Worm (Caenorhabditis elegans) whole organism, L2 larva: Measurements from ENCODE around the gene nhr-192.
A peak's percentile ranks its signal among the peaks of the same experiment; 100 is the strongest.

Experiments
- C34F6.9 ChIP-seq: fragments of 150-350 bp; optimal IDR thresholded peaks from 2 replicates; lab custom pipeline; 2014; ENCODE audit warnings: missing biosample characterization, missing genetic modification characterization
- F13H6.1 ChIP-seq: sonication (generic microtip); optimal IDR thresholded peaks from 2 replicates; lab custom pipeline; 2016; ENCODE audit warnings: missing genetic modification characterization, missing compliant biosample characterization
- R02D3.7 ChIP-seq: fragments of 150-350 bp; optimal IDR thresholded peaks from 2 replicates; lab custom pipeline; 2014; ENCODE audit warnings: missing biosample characterization, missing genetic modification characterization
- ZK546.5 ChIP-seq: sonication (generic microtip); optimal IDR thresholded peaks from 2 replicates; lab custom pipeline; 2017; ENCODE audit warnings: missing biosample characterization, missing genetic modification characterization
- alr-1 ChIP-seq: fragments of 150-350 bp; optimal IDR thresholded peaks from 2 replicates; lab custom pipeline; 2014; ENCODE audit warnings: missing biosample characterization, missing genetic modification characterization
- ama-1 ChIP-seq: fragments of 150-350 bp; optimal IDR thresholded peaks from 2 replicates; lab custom pipeline; 2018; ENCODE audit warnings: inconsistent platforms
- blmp-1 ChIP-seq: sonication (generic microtip); optimal IDR thresholded peaks from 2 replicates; lab custom pipeline; 2017; ENCODE audit warnings: missing genetic modification characterization, mild to moderate bottlenecking, missing compliant biosample characterization, antibody characterized with exemption, moderate library complexity; ENCODE audit not compliant: insufficient read depth
- ceh-16 ChIP-seq: fragments of 150-350 bp; optimal IDR thresholded peaks from 2 replicates; lab custom pipeline; 2014; ENCODE audit warnings: missing biosample characterization, missing genetic modification characterization
- ceh-82 ChIP-seq: fragments of 150-350 bp; optimal IDR thresholded peaks from 2 replicates; lab custom pipeline; 2014; ENCODE audit warnings: missing biosample characterization, missing genetic modification characterization
- dmd-4 ChIP-seq: sonication (generic microtip); optimal IDR thresholded peaks from 2 replicates; lab custom pipeline; 2017; ENCODE audit warnings: missing biosample characterization, missing genetic modification characterization
- egl-27 ChIP-seq: sonication (generic microtip); optimal IDR thresholded peaks from 3 replicates; lab custom pipeline; 2017; ENCODE audit warnings: missing biosample characterization, missing genetic modification reagents, missing genetic modification characterization
- elt-1 ChIP-seq: fragments of 150-350 bp; optimal IDR thresholded peaks from 2 replicates; lab custom pipeline; 2014; ENCODE audit warnings: missing biosample characterization, missing genetic modification characterization
- elt-3 ChIP-seq: sonication (generic microtip); optimal IDR thresholded peaks from 2 replicates; lab custom pipeline; 2017; ENCODE audit warnings: missing biosample characterization, missing genetic modification characterization
- fos-1 ChIP-seq: fragments of 150-350 bp; optimal IDR thresholded peaks from 2 replicates; lab custom pipeline; 2014; ENCODE audit warnings: missing biosample characterization, missing genetic modification characterization
- lin-11 ChIP-seq: fragments of 150-350 bp; sonication (generic microtip); optimal IDR thresholded peaks from 2 replicates; lab custom pipeline; 2014; ENCODE audit warnings: missing biosample characterization, missing genetic modification characterization, inconsistent platforms, mixed read lengths
- lin-13 ChIP-seq: fragments of 150-350 bp; optimal IDR thresholded peaks from 2 replicates; lab custom pipeline; 2014; ENCODE audit warnings: missing biosample characterization, missing genetic modification reagents, missing genetic modification characterization
- lin-39 ChIP-seq: fragments of 150-350 bp; optimal IDR thresholded peaks from 2 replicates; lab custom pipeline; 2014; ENCODE audit warnings: missing biosample characterization, missing genetic modification reagents, missing genetic modification characterization
- mab-5 ChIP-seq: fragments of 150-350 bp; optimal IDR thresholded peaks from 2 replicates; lab custom pipeline; 2014; ENCODE audit warnings: missing biosample characterization, missing genetic modification characterization
- mdl-1 ChIP-seq, 2 experiments: fragments of 150-350 bp in 1 of 2; sonication (generic microtip) in 1 of 2; optimal IDR thresholded peaks; 2 replicates each; lab custom pipeline; 2017; ENCODE audit warnings: missing biosample characterization in 2 of 2, missing genetic modification characterization in 2 of 2
- nhr-11 ChIP-seq: fragments of 150-350 bp; optimal IDR thresholded peaks from 2 replicates; lab custom pipeline; 2014; ENCODE audit warnings: missing biosample characterization, missing genetic modification characterization
- nhr-12 ChIP-seq: fragments of 150-350 bp; optimal IDR thresholded peaks from 2 replicates; lab custom pipeline; 2014; ENCODE audit warnings: missing biosample characterization, missing genetic modification characterization
- nhr-129 ChIP-seq: fragments of 150-350 bp; optimal IDR thresholded peaks from 2 replicates; lab custom pipeline; 2014; ENCODE audit warnings: missing biosample characterization, missing genetic modification characterization
- nhr-21 ChIP-seq: fragments of 150-350 bp; optimal IDR thresholded peaks from 2 replicates; lab custom pipeline; 2014; ENCODE audit warnings: missing biosample characterization, missing genetic modification characterization
- nhr-23 ChIP-seq: fragments of 150-350 bp; optimal IDR thresholded peaks from 2 replicates; lab custom pipeline; 2014; ENCODE audit warnings: missing biosample characterization, missing genetic modification reagents, missing genetic modification characterization
- nhr-237 ChIP-seq: fragments of 150-350 bp; optimal IDR thresholded peaks from 2 replicates; lab custom pipeline; 2014; ENCODE audit warnings: missing biosample characterization, missing genetic modification characterization
- nhr-25 ChIP-seq: fragments of 150-350 bp; sonication (generic microtip); optimal IDR thresholded peaks from 3 replicates; lab custom pipeline; 2014; ENCODE audit warnings: missing biosample characterization, missing genetic modification characterization
- nhr-77 ChIP-seq: fragments of 150-350 bp; optimal IDR thresholded peaks from 2 replicates; lab custom pipeline; 2014; ENCODE audit warnings: missing biosample characterization, missing genetic modification characterization
- peb-1 ChIP-seq: fragments of 150-350 bp; optimal IDR thresholded peaks from 2 replicates; lab custom pipeline; 2014; ENCODE audit warnings: missing biosample characterization, missing genetic modification characterization
- sem-4 ChIP-seq: fragments of 150-350 bp; optimal IDR thresholded peaks from 2 replicates; lab custom pipeline; 2014; ENCODE audit warnings: missing biosample characterization, missing genetic modification reagents, missing genetic modification characterization
- skn-1 ChIP-seq: sonication (generic microtip); optimal IDR thresholded peaks from 2 replicates; lab custom pipeline; 2017; ENCODE audit warnings: missing biosample characterization, missing genetic modification characterization
- sma-3 ChIP-seq: sonication (generic microtip); optimal IDR thresholded peaks from 2 replicates; lab custom pipeline; 2016; ENCODE audit warnings: missing genetic modification reagents, missing genetic modification characterization, missing compliant biosample characterization
- sma-9 ChIP-seq, 2 experiments: fragments of 150-350 bp in 1 of 2; sonication (generic microtip) in 1 of 2; optimal IDR thresholded peaks; 2 replicates each; lab custom pipeline; 2014 to 2016; ENCODE audit warnings: missing genetic modification characterization in 2 of 2, mild to moderate bottlenecking in 1 of 2, missing biosample characterization in 1 of 2, missing compliant biosample characterization in 1 of 2, missing genetic modification reagents in 1 of 2, moderate library complexity in 1 of 2
- snpc-4 ChIP-seq: fragments of 150-350 bp; optimal IDR thresholded peaks from 2 replicates; lab custom pipeline; 2014; ENCODE audit warnings: missing biosample characterization, missing genetic modification characterization
- unc-39 ChIP-seq: fragments of 150-350 bp; optimal IDR thresholded peaks from 2 replicates; lab custom pipeline; 2014; ENCODE audit warnings: missing biosample characterization, missing genetic modification characterization
- unc-55 ChIP-seq: fragments of 150-350 bp; sonication (generic microtip); optimal IDR thresholded peaks from 3 replicates; lab custom pipeline; 2014; ENCODE audit warnings: missing biosample characterization, missing genetic modification reagents, missing genetic modification characterization
- unc-62 ChIP-seq: fragments of 150-350 bp; optimal IDR thresholded peaks from 2 replicates; lab custom pipeline; 2014; ENCODE audit warnings: missing biosample characterization, missing genetic modification reagents, missing genetic modification characterization
- ztf-1 ChIP-seq: fragments of 200-800 bp; sonication (Bioruptor generic); conservative IDR thresholded peaks from 2 replicates; pipeline ENCODE4 v1.3.6; 2022; ENCODE audit warnings: missing genetic modification characterization, missing compliant biosample characterization
- ztf-11 ChIP-seq: sonication (generic microtip); optimal IDR thresholded peaks from 2 replicates; lab custom pipeline; 2017; ENCODE audit warnings: missing biosample characterization, missing genetic modification characterization
- ztf-4 ChIP-seq: fragments of 150-350 bp; optimal IDR thresholded peaks from 2 replicates; lab custom pipeline; 2014; ENCODE audit warnings: missing biosample characterization, missing genetic modification characterization

The nhr-192 gene

ce11 chrV:10070541-10070940 lies at the start of gene nhr-192:
Gene nhr-192, minus strand, starts transcription at chrV:10070641.
- TF ChIP-seq sma-3 (GFP tag; lab: Kevin White, UChicago) (no peak), mab-5 (tag; lab: Kevin White, UChicago) (no peak), nhr-129 (no peak), mdl-1 (tag; optimal IDR thresholded peaks at IDR 0.05; lab: Kevin White, UChicago) (no peak), lin-11 (tag; lab: Kevin White, UChicago) (no peak), nhr-77 (no peak), R02D3.7 (tag; lab: Kevin White, UChicago) (no peak), ZK546.5 (tag; lab: Kevin White, UChicago) (no peak)
- TF ChIP-seq, all 48 proteins: peak for 0

ce11 chrV:10117465-10117864 lies 47.0 kb upstream of the nhr-192 start, which contains the start of gene C08B6.5:
Gene C08B6.5, plus strand, starts transcription at chrV:10117765.
- no peak for TF ChIP-seq nhr-11 (tag; lab: Kevin White, UChicago)
- TF ChIP-seq alr-1, result no peak
- no peak for TF ChIP-seq ceh-82
- TF ChIP-seq snpc-4, result no peak
- TF ChIP-seq unc-55 (GFP tag; lab: Kevin White, UChicago), result no peak
- no peak for TF ChIP-seq mdl-1 (tag; optimal IDR thresholded peaks at IDR 0.05; lab: Kevin White, UChicago)
- TF ChIP-seq blmp-1 (tag; lab: Kevin White, UChicago), result no peak
- no peak for TF ChIP-seq ceh-16
- TF ChIP-seq elt-1, result no peak
- TF ChIP-seq lin-13 (GFP tag; lab: Kevin White, UChicago), result no peak
- no peak for TF ChIP-seq ama-1
- no peak for TF ChIP-seq lin-11 (tag; lab: Kevin White, UChicago)
- no peak for TF ChIP-seq nhr-23 (tag; lab: Kevin White, UChicago)
- TF ChIP-seq unc-62 (GFP tag; lab: Kevin White, UChicago), result no peak
- TF ChIP-seq fos-1, result no peak

- TF ChIP-seq lin-11 (tag; lab: Kevin White, UChicago), result no peak
- no peak for TF ChIP-seq elt-1
- no peak for TF ChIP-seq ztf-11 (tag; lab: Kevin White, UChicago)
- TF ChIP-seq sma-9 (GFP tag; optimal IDR thresholded peaks at IDR 0.05; lab: Kevin White, UChicago), result no peak
- TF ChIP-seq sma-9 (tag; optimal IDR thresholded peaks at IDR 0.05; lab: Kevin White, UChicago), result no peak
- TF ChIP-seq nhr-12 (tag; lab: Kevin White, UChicago), result no peak
- no peak for TF ChIP-seq unc-39 (tag; lab: Kevin White, UChicago)
- TF ChIP-seq snpc-4, result no peak
- TF ChIP-seq nhr-129, result no peak
- no peak for TF ChIP-seq nhr-25 (tag; lab: Kevin White, UChicago)
- TF ChIP-seq alr-1, result no peak
- TF ChIP-seq nhr-21 (tag; lab: Kevin White, UChicago), result no peak
- TF ChIP-seq ceh-82, result no peak
Observed at ce11 chrV:10114329-10114728, 43.9 kb upstream of the nhr-192 start, which contains the start of gene cht-5. Gene cht-5, plus strand, starts transcription at chrV:10114629.

DNA sequence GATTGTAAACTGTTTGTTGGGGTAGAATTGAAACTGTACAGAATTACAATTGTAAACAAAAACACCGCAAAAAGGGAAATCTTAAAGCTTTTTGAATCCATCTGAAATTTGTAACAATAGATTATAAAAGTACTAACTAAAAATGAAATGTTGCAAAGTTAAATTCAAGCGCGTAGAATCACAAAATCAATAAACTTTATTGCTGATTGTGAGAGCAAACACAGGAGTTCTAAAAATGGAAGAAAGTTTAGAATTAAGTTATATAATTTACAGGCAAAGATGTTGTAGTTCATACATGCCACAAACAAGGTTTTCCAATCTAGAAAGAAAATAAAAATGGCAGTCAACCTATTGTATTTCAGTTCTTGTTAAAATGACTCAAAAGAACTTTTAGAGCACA lies 41.7 kb upstream of the nhr-192 start, which contains the start of gene C08B6.3:
Gene C08B6.3, minus strand, starts transcription at position 101 of the 400 bp plus-strand sequence.
- no peak for TF ChIP-seq ztf-1 (GFP tag; lab: Robert Waterston, UW)
- no peak for TF ChIP-seq ZK546.5 (tag; lab: Kevin White, UChicago)
- TF ChIP-seq nhr-23 (tag; lab: Kevin White, UChicago), result no peak
- TF ChIP-seq unc-39 (tag; lab: Kevin White, UChicago), result no peak
- TF ChIP-seq skn-1, result no peak
- no peak for TF ChIP-seq lin-11 (tag; lab: Kevin White, UChicago)
- no peak for TF ChIP-seq peb-1 (tag; lab: Kevin White, UChicago)
- no peak for TF ChIP-seq nhr-12 (tag; lab: Kevin White, UChicago)
- no peak for TF ChIP-seq nhr-237 (tag; lab: Kevin White, UChicago)

DNA sequence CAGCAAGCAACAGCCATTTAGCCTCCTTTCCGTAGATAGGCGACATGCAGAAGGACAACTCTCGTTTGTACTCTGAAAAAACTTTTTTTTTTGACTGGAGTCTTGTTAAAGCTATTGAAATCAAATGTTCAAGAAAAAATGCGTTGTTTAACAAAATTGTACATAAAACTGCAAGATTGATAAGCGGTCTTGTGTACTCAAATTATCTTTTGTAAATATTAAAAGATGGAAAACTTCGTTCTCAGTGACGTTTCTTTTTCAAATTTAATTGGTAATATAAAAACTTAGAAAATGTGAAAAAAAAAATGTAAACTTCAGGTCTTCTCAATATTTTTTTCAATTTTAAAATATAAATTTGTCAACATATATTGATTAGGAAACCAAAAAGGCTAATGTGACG lies 40.7 kb upstream of the nhr-192 start:
- TF ChIP-seq lin-13 (GFP tag; lab: Kevin White, UChicago), result no peak
- peak; percentile 24 for TF ChIP-seq fos-1
- TF ChIP-seq elt-1, result no peak
- TF ChIP-seq ztf-4 (tag; lab: Kevin White, UChicago), result no peak
- TF ChIP-seq ceh-16, result no peak
- TF ChIP-seq sma-3 (GFP tag; lab: Kevin White, UChicago), result no peak

DNA sequence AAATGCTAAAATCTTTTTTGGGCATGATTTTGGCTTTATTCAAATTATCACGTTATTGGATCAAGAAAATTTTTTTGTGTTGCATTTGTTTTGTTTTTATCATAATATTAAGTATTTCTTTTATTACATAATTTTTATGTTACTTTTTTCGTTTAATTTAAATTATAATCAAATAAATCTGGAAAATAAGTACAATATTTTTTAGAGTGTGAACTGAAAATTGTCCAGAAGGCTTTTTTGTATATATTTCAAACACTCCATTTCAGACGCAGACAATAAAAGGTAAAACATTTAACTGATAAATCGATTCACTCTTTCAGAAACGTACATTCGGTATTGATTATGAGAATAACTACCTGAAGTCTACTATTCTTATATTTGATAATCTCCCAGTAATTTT lies 36.9 kb upstream of the nhr-192 start, which contains the start of gene C08B6.11:
Gene C08B6.11, plus strand, starts transcription at position 301 of the 400 bp plus-strand sequence.
- TF ChIP-seq F13H6.1 (tag; lab: Kevin White, UChicago) (no peak), sem-4 (tag; lab: Kevin White, UChicago) (no peak), dmd-4 (tag; lab: Kevin White, UChicago) (no peak), mab-5 (tag; lab: Kevin White, UChicago) (no peak), ztf-11 (tag; lab: Kevin White, UChicago) (no peak), egl-27 (tag; lab: Kevin White, UChicago) (no peak), unc-39 (tag; lab: Kevin White, UChicago) (no peak), nhr-129 (no peak), nhr-77 (no peak), skn-1 (no peak), R02D3.7 (tag; lab: Kevin White, UChicago) (no peak), blmp-1 (tag; lab: Kevin White, UChicago) (no peak), C34F6.9 (tag; lab: Kevin White, UChicago) (no peak), unc-62 (GFP tag; lab: Kevin White, UChicago) (no peak), ama-1 (no peak), alr-1 (no peak), elt-3 (tag; lab: Kevin White, UChicago) (no peak), lin-11 (tag; lab: Kevin White, UChicago) (no peak), lin-39 (tag; lab: Kevin White, UChicago) (no peak)
